Fruit fly (Drosophila melanogaster) whole organism, embryonic: ENCODE results near the gene CG13055.

Source experiments
- Antp ChIP-seq: fragments of 200-800 bp; sonication (Bioruptor generic); optimal IDR thresholded peaks from 3 replicates; lab custom pipeline; 2016; ENCODE audit warnings: missing biosample characterization, missing genetic modification characterization
- Bdp1 ChIP-seq: fragments of 200-800 bp; sonication (Bioruptor generic); optimal IDR thresholded peaks from 3 replicates; lab custom pipeline; 2016; ENCODE audit warnings: missing biosample characterization, missing genetic modification characterization
- CG10321 ChIP-seq: fragments of 200-800 bp; sonication (Bioruptor generic); IDR thresholded peaks from 2 replicates; pipeline ENCODE4 v1.3.6; 2022; ENCODE audit warnings: missing biosample characterization, missing genetic modification characterization
- CG10543 ChIP-seq: fragments of 200-800 bp; sonication (Bioruptor generic); optimal IDR thresholded peaks from 3 replicates; lab custom pipeline; 2017; ENCODE audit warnings: missing biosample characterization, mild to moderate bottlenecking, missing genetic modification characterization, moderate library complexity
- CG14965 ChIP-seq: fragments of 200-800 bp; sonication (Bioruptor generic); optimal IDR thresholded peaks from 2 replicates; lab custom pipeline; 2016; ENCODE audit warnings: missing biosample characterization, missing genetic modification characterization, borderline replicate concordance
- CG15479 ChIP-seq: fragments of 200-800 bp; sonication (Bioruptor generic); optimal IDR thresholded peaks from 3 replicates; lab custom pipeline; 2019; ENCODE audit warnings: missing biosample characterization, mild to moderate bottlenecking, missing genetic modification characterization, moderate library complexity
- CG18619 ChIP-seq: fragments of 200-800 bp; sonication (Bioruptor generic); optimal IDR thresholded peaks from 3 replicates; lab custom pipeline; 2017; ENCODE audit warnings: missing biosample characterization, mild to moderate bottlenecking, missing genetic modification characterization
- CG18764 ChIP-seq: fragments of 200-800 bp; sonication (Bioruptor generic); optimal IDR thresholded peaks from 3 replicates; lab custom pipeline; 2016; ENCODE audit warnings: missing biosample characterization, missing genetic modification characterization
- CG31441 ChIP-seq: fragments of 200-800 bp; sonication (Bioruptor generic); IDR thresholded peaks from 2 replicates; pipeline ENCODE4 v1.3.6; 2022; ENCODE audit warnings: missing biosample characterization, missing genetic modification characterization
- CG34422 ChIP-seq: fragments of 200-800 bp; sonication (Bioruptor generic); IDR thresholded peaks from 3 replicates; pipeline ENCODE4 v1.3.6; 2022; ENCODE audit warnings: missing biosample characterization, missing genetic modification characterization
- CG3995 ChIP-seq: fragments of 200-800 bp; sonication (Bioruptor generic); optimal IDR thresholded peaks from 3 replicates; lab custom pipeline; 2016; ENCODE audit warnings: missing biosample characterization, missing genetic modification characterization
- CG4328 ChIP-seq: fragments of 200-800 bp; sonication (Bioruptor generic); optimal IDR thresholded peaks from 3 replicates; lab custom pipeline; 2017; ENCODE audit warnings: missing biosample characterization, missing genetic modification reagents, missing genetic modification characterization
- CG5180 ChIP-seq: fragments of 200-800 bp; sonication (Bioruptor generic); optimal IDR thresholded peaks from 3 replicates; lab custom pipeline; 2017; ENCODE audit warnings: missing biosample characterization, missing genetic modification characterization, mild to moderate bottlenecking, moderate library complexity, missing genetic modification reagents
- CG6254 ChIP-seq: fragments of 200-800 bp; sonication (Bioruptor generic); optimal IDR thresholded peaks from 3 replicates; lab custom pipeline; 2017; ENCODE audit warnings: mild to moderate bottlenecking, missing biosample characterization, missing genetic modification reagents, missing genetic modification characterization
- CG6689 ChIP-seq: fragments of 200-800 bp; sonication (Bioruptor generic); IDR thresholded peaks from 2 replicates; pipeline ENCODE4 v1.3.6; 2022; ENCODE audit warnings: missing biosample characterization, missing genetic modification characterization
- CG8388 ChIP-seq: fragments of 200-800 bp; sonication (Bioruptor generic); optimal IDR thresholded peaks from 2 replicates; lab custom pipeline; 2019; ENCODE audit warnings: missing biosample characterization, mild to moderate bottlenecking, missing genetic modification characterization, moderate library complexity
- CG8765 ChIP-seq: fragments of 200-800 bp; sonication (Bioruptor generic); IDR thresholded peaks from 2 replicates; pipeline ENCODE4 v1.3.6; 2022; ENCODE audit warnings: missing biosample characterization, missing genetic modification characterization
- CG9215 ChIP-seq: fragments of 200-800 bp; sonication (Bioruptor generic); IDR thresholded peaks from 2 replicates; pipeline ENCODE4 v1.3.6; 2022; ENCODE audit warnings: missing biosample characterization, missing genetic modification characterization
- CG9817 ChIP-seq: fragments of 200-800 bp; sonication (Bioruptor generic); optimal IDR thresholded peaks from 2 replicates; lab custom pipeline; 2018; ENCODE audit warnings: missing biosample characterization, mild to moderate bottlenecking, missing genetic modification characterization, moderate library complexity
- Dad ChIP-seq: fragments of 200-800 bp; sonication (Bioruptor generic); optimal IDR thresholded peaks from 3 replicates; lab custom pipeline; 2016; ENCODE audit warnings: missing biosample characterization, missing genetic modification characterization
- Doc2 ChIP-seq: fragments of 200-800 bp; sonication (Bioruptor generic); IDR thresholded peaks from 2 replicates; pipeline ENCODE4 v1.3.6; 2022; ENCODE audit warnings: missing biosample characterization, missing genetic modification characterization
- Dref ChIP-seq: fragments of 200-800 bp; sonication (Bioruptor generic); IDR thresholded peaks from 2 replicates; pipeline ENCODE4 v1.3.6; 2022; ENCODE audit warnings: missing biosample characterization, missing genetic modification characterization
- Ets65A ChIP-seq: fragments of 200-800 bp; sonication (Bioruptor generic); peaks from one replicate; lab custom pipeline; 2016; ENCODE audit warnings: missing biosample characterization, missing genetic modification characterization
- Gsc ChIP-seq: fragments of 200-800 bp; sonication (Bioruptor generic); IDR thresholded peaks from 2 replicates; pipeline ENCODE4 v1.3.6; 2022; ENCODE audit warnings: missing biosample characterization, missing genetic modification characterization
- H2.0 ChIP-seq: fragments of 200-800 bp; sonication (Bioruptor generic); IDR thresholded peaks from 2 replicates; pipeline ENCODE4 v1.3.6; 2022; ENCODE audit warnings: missing biosample characterization, missing genetic modification characterization
- Hey ChIP-seq: fragments of 200-800 bp; sonication (Bioruptor generic); optimal IDR thresholded peaks from 3 replicates; lab custom pipeline; 2018; ENCODE audit warnings: missing biosample characterization, mild to moderate bottlenecking, missing genetic modification characterization
- Hmr ChIP-seq: fragments of 200-800 bp; sonication (Bioruptor generic); optimal IDR thresholded peaks from 3 replicates; lab custom pipeline; 2017; ENCODE audit warnings: mild to moderate bottlenecking, missing biosample characterization, missing genetic modification reagents, missing genetic modification characterization
- Hsf ChIP-seq: fragments of 200-800 bp; sonication (Bioruptor generic); optimal IDR thresholded peaks from 3 replicates; lab custom pipeline; 2016; ENCODE audit warnings: missing biosample characterization, missing genetic modification characterization
- Lhr ChIP-seq: fragments of 200-800 bp; sonication (Bioruptor generic); optimal IDR thresholded peaks from 3 replicates; lab custom pipeline; 2017; ENCODE audit warnings: mild to moderate bottlenecking, missing biosample characterization, missing genetic modification reagents, missing genetic modification characterization
- Med ChIP-seq: fragments of 200-800 bp; sonication (Bioruptor generic); peaks from one replicate; lab custom pipeline; 2016; ENCODE audit warnings: missing biosample characterization, missing genetic modification characterization, mild to moderate bottlenecking, inconsistent platforms, moderate library complexity
- Ssrp ChIP-seq: fragments of 200-800 bp; sonication (Bioruptor generic); optimal IDR thresholded peaks from 2 replicates; lab custom pipeline; 2018; ENCODE audit warnings: missing biosample characterization, mild to moderate bottlenecking, missing genetic modification characterization, moderate library complexity
- ab ChIP-seq: fragments of 200-800 bp; sonication (Bioruptor generic); optimal IDR thresholded peaks from 2 replicates; lab custom pipeline; 2016; ENCODE audit warnings: missing biosample characterization, missing genetic modification characterization
- chn ChIP-seq: fragments of 200-800 bp; sonication (Bioruptor generic); optimal IDR thresholded peaks from 2 replicates; lab custom pipeline; 2016; ENCODE audit warnings: missing biosample characterization, missing genetic modification characterization
- croc ChIP-seq: fragments of 200-800 bp; sonication (Bioruptor generic); conservative IDR thresholded peaks from 3 replicates; pipeline ENCODE4 v1.3.6; 2022; ENCODE audit warnings: missing biosample characterization, missing genetic modification characterization
- dan ChIP-seq: fragments of 200-800 bp; sonication (Bioruptor generic); IDR thresholded peaks from 2 replicates; pipeline ENCODE4 v1.3.6; 2022; ENCODE audit warnings: missing biosample characterization, missing genetic modification characterization
- grn ChIP-seq: fragments of 200-800 bp; sonication (Bioruptor generic); optimal IDR thresholded peaks from 3 replicates; lab custom pipeline; 2017; ENCODE audit warnings: missing biosample characterization, missing genetic modification characterization
- h ChIP-seq: fragments of >200 bp; optimal IDR thresholded peaks from 2 replicates; lab custom pipeline; 2017
- ken ChIP-seq: fragments of 200-800 bp; sonication (Bioruptor generic); IDR thresholded peaks from 3 replicates; pipeline ENCODE4 v1.3.6; 2022; ENCODE audit warnings: missing biosample characterization, missing genetic modification characterization
- klu ChIP-seq: fragments of 200-800 bp; sonication (Bioruptor generic); IDR thresholded peaks from 2 replicates; pipeline ENCODE4 v1.3.6; 2022; ENCODE audit warnings: missing biosample characterization, missing genetic modification characterization
- lilli ChIP-seq: fragments of 200-800 bp; sonication (Bioruptor generic); optimal IDR thresholded peaks from 3 replicates; lab custom pipeline; 2016; ENCODE audit warnings: missing biosample characterization, missing genetic modification characterization
- peb ChIP-seq: fragments of 200-800 bp; sonication (Bioruptor generic); IDR thresholded peaks from 2 replicates; pipeline ENCODE4 v1.3.6; 2022; ENCODE audit warnings: missing biosample characterization, missing genetic modification characterization
- pum ChIP-seq: fragments of 200-800 bp; sonication (Bioruptor generic); optimal IDR thresholded peaks from 2 replicates; lab custom pipeline; 2016; ENCODE audit warnings: missing biosample characterization, missing genetic modification characterization
- pzg ChIP-seq: fragments of 200-800 bp; sonication (Bioruptor generic); optimal IDR thresholded peaks from 3 replicates; lab custom pipeline; 2018; ENCODE audit warnings: missing biosample characterization, mild to moderate bottlenecking, missing genetic modification characterization, moderate library complexity
- rib ChIP-seq: fragments of 200-800 bp; sonication (Bioruptor generic); IDR thresholded peaks from 2 replicates; pipeline ENCODE4 v1.3.6; 2022; ENCODE audit warnings: missing biosample characterization, missing genetic modification characterization
- run ChIP-seq: fragments of 200-800 bp; sonication (Bioruptor generic); optimal IDR thresholded peaks from 3 replicates; lab custom pipeline; 2018; ENCODE audit warnings: missing biosample characterization, mild to moderate bottlenecking, missing genetic modification characterization
- seq ChIP-seq: fragments of 200-800 bp; sonication (Bioruptor generic); IDR thresholded peaks from 2 replicates; pipeline ENCODE4 v1.3.6; 2022; ENCODE audit warnings: missing biosample characterization, missing genetic modification characterization
- slbo ChIP-seq: fragments of 200-800 bp; sonication (Bioruptor generic); IDR thresholded peaks from 2 replicates; pipeline ENCODE4 v1.3.6; 2022; ENCODE audit warnings: missing biosample characterization, missing genetic modification characterization
- trem ChIP-seq: fragments of 200-800 bp; optimal IDR thresholded peaks from 3 replicates; lab custom pipeline; 2019; ENCODE audit warnings: missing biosample characterization, mild to moderate bottlenecking, missing genetic modification characterization, moderate library complexity
- twi ChIP-seq: fragments of 200-800 bp; optimal IDR thresholded peaks from 2 replicates; lab custom pipeline; 2019; ENCODE audit warnings: missing biosample characterization, mild to moderate bottlenecking, missing genetic modification characterization, moderate library complexity
- unpg ChIP-seq: fragments of 200-800 bp; sonication (Bioruptor generic); optimal IDR thresholded peaks from 3 replicates; lab custom pipeline; 2018; ENCODE audit warnings: missing biosample characterization, mild to moderate bottlenecking, missing genetic modification characterization, moderate library complexity
- z ChIP-seq: fragments of 200-800 bp; sonication (Bioruptor generic); IDR thresholded peaks from 3 replicates; pipeline ENCODE4 v1.3.6; 2022; ENCODE audit warnings: missing biosample characterization, missing genetic modification characterization

Gene CG13055

dm6 chr3L:16228659-16229205, 23.4 kb downstream of the CG13055 start, which contains the start of gene Tmx3 (continued):
- TF ChIP-seq Dref (GFP tag; lab: Robert Waterston, UW) (no peak), Lhr (peak; percentile 83), CG8765 (GFP tag; lab: Robert Waterston, UW) (peak; percentile 77), CG14965 (no peak), slbo (GFP tag; lab: Robert Waterston, UW) (peak; percentile 96), CG18619 (peak; percentile 84), twi (no peak), croc (GFP tag; lab: Robert Waterston, UW) (peak; percentile 80), CG9817 (peak; percentile 90), unpg (GFP tag; lab: Kevin White, UChicago) (no peak), CG34422 (GFP tag; lab: Robert Waterston, UW) (peak; percentile 96), CG18764 (GFP tag; lab: Kevin White, UChicago) (peak; percentile 53), Antp (GFP tag; lab: Kevin White, UChicago) (peak; percentile 65), peb (peak; percentile 56), CG9215 (GFP tag; lab: Robert Waterston, UW) (peak; percentile 84), CG10543 (GFP tag; lab: Kevin White, UChicago) (no peak), CG8388 (GFP tag; lab: Kevin White, UChicago) (peak; percentile 84), chn (GFP tag; lab: Kevin White, UChicago) (peak; percentile 59), CG31441 (peak; percentile 93)

dm6 chr3L:16225175-16225574, 27.0 kb downstream of the CG13055 start:
- no peak for TF ChIP-seq dan (GFP tag; lab: Robert Waterston, UW)
- TF ChIP-seq Ets65A (GFP tag; lab: Kevin White, UChicago), result peak; percentile 46
- TF ChIP-seq, all 482 proteins: peak for 1

- TF ChIP-seq Hsf (GFP tag; lab: Kevin White, UChicago) (no peak), CG15479 (no peak), Hey (tag; lab: Kevin White, UChicago) (no peak), CG6254 (GFP tag; lab: Kevin White, UChicago) (peak; percentile 78), h (lab: Kevin White, UChicago) (no peak), CG10321 (GFP tag; lab: Robert Waterston, UW) (no peak), H2.0 (GFP tag; lab: Robert Waterston, UW) (no peak), Hmr (no peak), CG6689 (GFP tag; lab: Robert Waterston, UW) (no peak), ab (no peak), CG8388 (GFP tag; lab: Kevin White, UChicago) (no peak), run (tag; lab: Kevin White, UChicago) (no peak), trem (tag; lab: Kevin White, UChicago) (no peak), CG5180 (no peak), Bdp1 (GFP tag; lab: Kevin White, UChicago) (peak; percentile 64), Gsc (GFP tag; lab: Robert Waterston, UW) (0 out of 2 replicates have a peak, but pooled peaks have one; percentile 5), lilli (GFP tag; lab: Kevin White, UChicago) (no peak), CG4328 (GFP tag; lab: Kevin White, UChicago) (no peak), z (GFP tag; lab: Robert Waterston, UW) (no peak), Doc2 (no peak), CG3995 (GFP tag; lab: Kevin White, UChicago) (no peak), rib (GFP tag; lab: Robert Waterston, UW) (no peak), klu (GFP tag; lab: Robert Waterston, UW) (no peak), Dad (GFP tag; lab: Kevin White, UChicago) (no peak), grn (GFP tag; lab: Kevin White, UChicago) (no peak), Ssrp (tag; lab: Kevin White, UChicago) (no peak), pum (GFP tag; lab: Kevin White, UChicago) (no peak), pzg (GFP tag; lab: Kevin White, UChicago) (no peak), ken (GFP tag; lab: Robert Waterston, UW) (no peak), Med (GFP tag; lab: Kevin White, UChicago) (no peak), seq (no peak)
Measured at dm6 chr3L:16221800-16222199, 30.4 kb downstream of the CG13055 start.
